Fruit fly (Drosophila melanogaster): Measurements from ENCODE around the gene Ankle2.

Ankle2 gene

dm6 chrX:17524426-17524825 is 54.6 kb downstream of the Ankle2 start:
- TF ChIP-seq CG14655 (GFP tag; optimal IDR thresholded peaks at IDR 0.05) = peak; percentile 30
- no peak for TF ChIP-seq CG32121 (GFP tag; IDR thresholded peaks at IDR 0.05)
- TF ChIP-seq CG15710 (tag; optimal IDR thresholded peaks at IDR 0.05) = peak; percentile 21
- no peak for TF ChIP-seq Snoo (tag; optimal IDR thresholded peaks at IDR 0.05)
- TF ChIP-seq CG8301 (tag; optimal IDR thresholded peaks at IDR 0.05) = peak; percentile 19
- TF ChIP-seq CG8159 (tag; optimal IDR thresholded peaks at IDR 0.05) = peak; percentile 31
- TF ChIP-seq Pif1B (GFP tag; optimal IDR thresholded peaks at IDR 0.05) = no peak
- no peak for TF ChIP-seq gl (tag; optimal IDR thresholded peaks at IDR 0.05)
- TF ChIP-seq EcR (GFP tag; optimal IDR thresholded peaks at IDR 0.05) = no peak
- no peak for TF ChIP-seq Pif1A (GFP tag; optimal IDR thresholded peaks at IDR 0.05)

- no peak for TF ChIP-seq Snoo (tag; optimal IDR thresholded peaks at IDR 0.05)
- no peak for TF ChIP-seq CG4496 (GFP tag; IDR thresholded peaks at IDR 0.05)
- peak; percentile 26 for TF ChIP-seq CG9948 (tag; optimal IDR thresholded peaks at IDR 0.05)
- TF ChIP-seq CG17806 (tag; optimal IDR thresholded peaks at IDR 0.05) = peak; percentile 41
- TF ChIP-seq gl (tag; optimal IDR thresholded peaks at IDR 0.05) = peak; percentile 22
- no peak for TF ChIP-seq CG13204 (GFP tag; optimal IDR thresholded peaks at IDR 0.05)
- TF ChIP-seq EcR (GFP tag; optimal IDR thresholded peaks at IDR 0.05) = no peak
- TF ChIP-seq CG32121 (GFP tag; IDR thresholded peaks at IDR 0.05) = no peak
- no peak for TF ChIP-seq fd96Ca (GFP tag; IDR thresholded peaks at IDR 0.05)
- peak; percentile 28 for TF ChIP-seq CG34367 (tag; optimal IDR thresholded peaks at IDR 0.05)
- TF ChIP-seq Ets98B (GFP tag; IDR thresholded peaks at IDR 0.05) = no peak
- TF ChIP-seq rn (GFP tag; IDR thresholded peaks at IDR 0.05) = no peak
- TF ChIP-seq D1 (tag; optimal IDR thresholded peaks at IDR 0.05) = no peak
- no peak for TF ChIP-seq CG10348 (GFP tag; IDR thresholded peaks at IDR 0.05)
- TF ChIP-seq CG8301 (tag; optimal IDR thresholded peaks at IDR 0.05) = no peak
- TF ChIP-seq CG14655 (GFP tag; optimal IDR thresholded peaks at IDR 0.05) = no peak
- peak; percentile 59 for TF ChIP-seq CG8159 (tag; optimal IDR thresholded peaks at IDR 0.05)
- no peak for TF ChIP-seq CG12605 (GFP tag; IDR thresholded peaks at IDR 0.05)
- peak; percentile 14 for TF ChIP-seq Pif1A (GFP tag; optimal IDR thresholded peaks at IDR 0.05)
- peak; percentile 45 for TF ChIP-seq CG15710 (tag; optimal IDR thresholded peaks at IDR 0.05)
- TF ChIP-seq Pif1B (GFP tag; optimal IDR thresholded peaks at IDR 0.05) = peak; percentile 14
These were observed 55.5 kb downstream of the Ankle2 start for dm6 chrX:17523559-17523958.

dm6 chrX:17522576-17522975 is 56.5 kb downstream of the Ankle2 start:
- TF ChIP-seq CG14655 (GFP tag; optimal IDR thresholded peaks at IDR 0.05) = no peak
- TF ChIP-seq CG17806 (tag; optimal IDR thresholded peaks at IDR 0.05) = no peak
- no peak for TF ChIP-seq CG4496 (GFP tag; IDR thresholded peaks at IDR 0.05)
- no peak for TF ChIP-seq Snoo (tag; optimal IDR thresholded peaks at IDR 0.05)
- TF ChIP-seq EcR (GFP tag; optimal IDR thresholded peaks at IDR 0.05) = no peak
- peak; percentile 15 for TF ChIP-seq Pif1A (GFP tag; optimal IDR thresholded peaks at IDR 0.05)
- TF ChIP-seq CG12605 (GFP tag; IDR thresholded peaks at IDR 0.05) = no peak
- no peak for TF ChIP-seq CG34367 (tag; optimal IDR thresholded peaks at IDR 0.05)
- TF ChIP-seq CG9948 (tag; optimal IDR thresholded peaks at IDR 0.05) = no peak
- TF ChIP-seq CG15710 (tag; optimal IDR thresholded peaks at IDR 0.05) = no peak
- TF ChIP-seq CG10348 (GFP tag; IDR thresholded peaks at IDR 0.05) = no peak
- TF ChIP-seq rn (GFP tag; IDR thresholded peaks at IDR 0.05) = no peak
- no peak for TF ChIP-seq CG32121 (GFP tag; IDR thresholded peaks at IDR 0.05)
- TF ChIP-seq CG8159 (tag; optimal IDR thresholded peaks at IDR 0.05) = peak; percentile 15
- TF ChIP-seq D1 (tag; optimal IDR thresholded peaks at IDR 0.05) = no peak
- peak; percentile 8 for TF ChIP-seq gl (tag; optimal IDR thresholded peaks at IDR 0.05)
- TF ChIP-seq Ets98B (GFP tag; IDR thresholded peaks at IDR 0.05) = no peak
- peak; percentile 44 for TF ChIP-seq CG13204 (GFP tag; optimal IDR thresholded peaks at IDR 0.05)
- TF ChIP-seq CG8301 (tag; optimal IDR thresholded peaks at IDR 0.05) = no peak
- no peak for TF ChIP-seq Pif1B (GFP tag; optimal IDR thresholded peaks at IDR 0.05)
- no peak for TF ChIP-seq fd96Ca (GFP tag; IDR thresholded peaks at IDR 0.05)
